Worm (Caenorhabditis elegans) whole organism, late embryonic: ENCODE data around the gene T10D4.7.

Source experiments
- F13H6.1 ChIP-seq: sonication (generic microtip); optimal IDR thresholded peaks from 2 replicates; lab custom pipeline; 2016; ENCODE audit warnings: missing genetic modification characterization, missing compliant biosample characterization
- ama-1 ChIP-seq: fragments of 150-350 bp; optimal IDR thresholded peaks from 2 replicates; lab custom pipeline; 2014
- dmd-4 ChIP-seq: sonication (generic microtip); optimal IDR thresholded peaks from 2 replicates; lab custom pipeline; 2016; ENCODE audit warnings: borderline replicate concordance, missing genetic modification characterization, missing compliant biosample characterization
- elt-4 ChIP-seq: sonication (generic microtip); optimal IDR thresholded peaks from 2 replicates; lab custom pipeline; 2016; ENCODE audit warnings: missing genetic modification characterization, missing compliant biosample characterization
- nfya-1 ChIP-seq: sonication (generic microtip); optimal IDR thresholded peaks from 2 replicates; lab custom pipeline; 2017; ENCODE audit warnings: missing genetic modification characterization, mild to moderate bottlenecking, missing compliant biosample characterization, antibody characterized with exemption, moderate library complexity
- pha-4 ChIP-seq: fragments of 150-350 bp; optimal IDR thresholded peaks from 2 replicates; lab custom pipeline; 2018; ENCODE audit warnings: missing biosample characterization, missing genetic modification reagents, missing genetic modification characterization

DNA sequence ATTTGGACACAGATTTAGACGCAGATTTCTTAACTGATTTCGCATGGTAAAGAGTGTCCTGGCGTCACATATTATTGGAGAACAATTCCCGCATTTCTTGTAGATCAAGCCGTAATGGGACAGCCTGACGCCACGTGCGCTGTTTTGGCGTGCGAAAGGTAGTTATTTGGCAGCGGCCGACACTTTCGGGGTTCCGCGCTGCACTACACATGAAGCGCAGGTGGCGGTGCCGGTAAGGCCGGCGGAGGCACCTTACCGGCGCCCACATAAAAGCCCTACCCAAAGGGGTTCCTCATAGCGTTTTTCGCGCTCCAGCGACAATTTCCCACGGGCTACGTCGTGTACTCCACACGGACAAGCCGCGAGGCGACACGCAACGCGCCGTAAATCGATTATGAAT is 7.5 kb upstream of the T10D4.7 start:
- TF ChIP-seq nfya-1 = no peak
- no peak for TF ChIP-seq pha-4 (tag; lab: Kevin White, UChicago)
- TF ChIP-seq elt-4 (tag; lab: Kevin White, UChicago) = no peak
- TF ChIP-seq dmd-4 (tag; lab: Kevin White, UChicago) = no peak
- TF ChIP-seq F13H6.1 (tag; lab: Kevin White, UChicago) = no peak
- no peak for TF ChIP-seq ama-1 (lab: Kevin White, UChicago)
